Fruit fly (Drosophila melanogaster) whole organism, embryonic: ENCODE results near the gene CG14402.

ENCODE experiments used
- Awh ChIP-seq: fragments of 200-800 bp; sonication (Bioruptor generic); IDR thresholded peaks from 2 replicates; pipeline ENCODE4, ENCODE4 v1.3.6; 2022; ENCODE audit warnings: missing biosample characterization, missing genetic modification characterization
- CG11456 ChIP-seq: fragments of 200-800 bp; sonication (Bioruptor generic); IDR thresholded peaks from 3 replicates; pipeline ENCODE4 v1.3.6; 2022; ENCODE audit warnings: missing biosample characterization, missing genetic modification characterization
- CG12769 ChIP-seq: fragments of 200-800 bp; sonication (Bioruptor generic); optimal IDR thresholded peaks from 2 replicates; lab custom pipeline; 2019; ENCODE audit warnings: missing biosample characterization, mild to moderate bottlenecking, missing genetic modification characterization, moderate library complexity
- CG13894 ChIP-seq: fragments of 200-800 bp; sonication (Bioruptor generic); optimal IDR thresholded peaks from 3 replicates; lab custom pipeline; 2018; ENCODE audit warnings: missing biosample characterization, mild to moderate bottlenecking, missing genetic modification characterization, moderate library complexity
- CG15073 ChIP-seq: fragments of 200-800 bp; sonication (Bioruptor generic); optimal IDR thresholded peaks from 2 replicates; lab custom pipeline; 2016; ENCODE audit warnings: missing biosample characterization, missing genetic modification characterization
- CG15696 ChIP-seq: fragments of 200-800 bp; sonication (Bioruptor generic); optimal IDR thresholded peaks from 2 replicates; lab custom pipeline; 2019; ENCODE audit warnings: missing biosample characterization, mild to moderate bottlenecking, missing genetic modification characterization, moderate library complexity
- CG16863 ChIP-seq: fragments of 200-800 bp; sonication (Bioruptor generic); optimal IDR thresholded peaks from 3 replicates; lab custom pipeline; 2016; ENCODE audit warnings: missing biosample characterization, missing genetic modification characterization
- CG17568 ChIP-seq: fragments of 200-800 bp; sonication (Bioruptor generic); optimal IDR thresholded peaks from 2 replicates; lab custom pipeline; 2018; ENCODE audit warnings: missing biosample characterization, mild to moderate bottlenecking, missing genetic modification characterization, moderate library complexity
- CG30403 ChIP-seq: fragments of 200-800 bp; sonication (Bioruptor generic); optimal IDR thresholded peaks from 3 replicates; lab custom pipeline; 2016; ENCODE audit warnings: missing biosample characterization, missing genetic modification characterization
- CG3163 ChIP-seq: fragments of 200-800 bp; sonication (Bioruptor generic); optimal IDR thresholded peaks from 3 replicates; lab custom pipeline; 2016; ENCODE audit warnings: missing biosample characterization, missing genetic modification characterization
- CG32772 ChIP-seq: fragments of 200-800 bp; sonication (Bioruptor generic); IDR thresholded peaks from 2 replicates; pipeline ENCODE4 v1.3.6; 2022; ENCODE audit warnings: missing biosample characterization, missing genetic modification characterization
- CG6765 ChIP-seq: fragments of 200-800 bp; sonication (Bioruptor generic); optimal IDR thresholded peaks from 3 replicates; lab custom pipeline; 2017; ENCODE audit warnings: missing biosample characterization, mild to moderate bottlenecking, missing genetic modification characterization
- CG7987 ChIP-seq: fragments of 200-800 bp; sonication (Bioruptor generic); optimal IDR thresholded peaks from 2 replicates; lab custom pipeline; 2018; ENCODE audit warnings: missing biosample characterization, mild to moderate bottlenecking, missing genetic modification characterization, moderate library complexity
- CG8290 ChIP-seq, 3 experiments: fragments of 200-800 bp; sonication (Bioruptor generic); optimal IDR thresholded peaks; 2 replicates each; lab custom pipeline; 2016 to 2019; ENCODE audit warnings: missing biosample characterization in 3 of 3, missing genetic modification characterization in 3 of 3, mild to moderate bottlenecking in 2 of 3, moderate library complexity in 1 of 3
- HLHmδ ChIP-seq: fragments of 200-800 bp; sonication (Bioruptor generic); optimal IDR thresholded peaks from 2 replicates; lab custom pipeline; 2018; ENCODE audit warnings: missing biosample characterization, mild to moderate bottlenecking, missing genetic modification characterization, moderate library complexity
- HmgZ ChIP-seq: fragments of 200-800 bp; sonication (Bioruptor generic); optimal IDR thresholded peaks from 2 replicates; lab custom pipeline; 2018; ENCODE audit warnings: missing biosample characterization, mild to moderate bottlenecking, missing genetic modification characterization
- Hr51 ChIP-seq, 2 experiments: fragments of 200-800 bp; sonication (Bioruptor generic); optimal IDR thresholded peaks; 2 replicates in 1 of 2; 3 replicates in 1 of 2; lab custom pipeline; 2016 to 2018; ENCODE audit warnings: missing biosample characterization in 2 of 2, missing genetic modification characterization in 2 of 2, mild to moderate bottlenecking in 1 of 2, moderate library complexity in 1 of 2
- Lpt ChIP-seq: fragments of >200 bp; optimal IDR thresholded peaks from 2 replicates; lab custom pipeline; 2018; ENCODE audit warnings: missing biosample characterization, missing genetic modification characterization
- Med ChIP-seq: fragments of 200-800 bp; sonication (Bioruptor generic); peaks from one replicate; lab custom pipeline; 2016; ENCODE audit warnings: missing biosample characterization, missing genetic modification characterization, mild to moderate bottlenecking, inconsistent platforms, moderate library complexity
- NK7.1 ChIP-seq: fragments of 200-800 bp; sonication (Bioruptor generic); optimal IDR thresholded peaks from 3 replicates; lab custom pipeline; 2016; ENCODE audit warnings: missing biosample characterization, missing genetic modification characterization
- Ravus ChIP-seq: fragments of 200-800 bp; sonication (Bioruptor generic); IDR thresholded peaks from 2 replicates; pipeline ENCODE4 v1.3.6; 2022; ENCODE audit warnings: missing biosample characterization, missing genetic modification characterization
- Stat92E ChIP-seq, 3 experiments: fragments of >200 bp in 2 of 3; fragments of 200-800 bp in 1 of 3; sonication (Bioruptor generic) in 1 of 3; optimal IDR thresholded peaks; 2 replicates each; lab custom pipeline; 2017 to 2019; ENCODE audit warnings: missing biosample characterization in 3 of 3, missing genetic modification characterization in 3 of 3, mild to moderate bottlenecking in 1 of 3, moderate library complexity in 1 of 3
- TFAM ChIP-seq: fragments of 200-800 bp; sonication (Bioruptor generic); optimal IDR thresholded peaks from 2 replicates; lab custom pipeline; 2017; ENCODE audit warnings: missing biosample characterization, missing genetic modification characterization, inconsistent platforms
- Trl ChIP-seq, 3 experiments: fragments of >200 bp in 2 of 3; fragments of 200-800 bp in 1 of 3; sonication (Bioruptor generic) in 1 of 3; optimal IDR thresholded peaks; 2 replicates in 1 of 3; 3 replicates in 2 of 3; lab custom pipeline; 2016 to 2017; ENCODE audit warnings: missing biosample characterization in 1 of 3, missing genetic modification characterization in 1 of 3
- ato ChIP-seq: fragments of 200-800 bp; sonication (Bioruptor generic); IDR thresholded peaks from 2 replicates; pipeline ENCODE4 v1.3.6; 2022; ENCODE audit warnings: missing biosample characterization, missing genetic modification characterization; ENCODE audit not compliant: partially characterized antibody
- bigmax ChIP-seq: fragments of 200-800 bp; sonication (Bioruptor generic); optimal IDR thresholded peaks from 2 replicates; lab custom pipeline; 2018; ENCODE audit warnings: missing biosample characterization, mild to moderate bottlenecking, missing genetic modification characterization
- br ChIP-seq: fragments of >200 bp; optimal IDR thresholded peaks from 2 replicates; lab custom pipeline; 2017
- chinmo ChIP-seq: fragments of 200-800 bp; sonication (Bioruptor generic); IDR thresholded peaks from 4 replicates; pipeline ENCODE4 v1.3.6; 2022; ENCODE audit warnings: missing biosample characterization, missing genetic modification characterization; ENCODE audit not compliant: partially characterized antibody
- dmrt99B ChIP-seq: fragments of 200-800 bp; sonication (Bioruptor generic); optimal IDR thresholded peaks from 2 replicates; lab custom pipeline; 2018; ENCODE audit warnings: missing biosample characterization, mild to moderate bottlenecking, missing genetic modification characterization, moderate library complexity
- eve ChIP-seq, 2 experiments: fragments of >200 bp; optimal IDR thresholded peaks; 2 replicates each; lab custom pipeline; 2017; ENCODE audit warnings: missing biosample characterization in 2 of 2, missing genetic modification characterization in 2 of 2
- exex ChIP-seq: fragments of 200-800 bp; sonication (Bioruptor generic); optimal IDR thresholded peaks from 4 replicates; lab custom pipeline; 2018; ENCODE audit warnings: missing biosample characterization, mild to moderate bottlenecking, missing genetic modification characterization, moderate library complexity
- gcm ChIP-seq: fragments of 200-800 bp; sonication (Bioruptor generic); optimal IDR thresholded peaks from 2 replicates; lab custom pipeline; 2019; ENCODE audit warnings: missing biosample characterization, mild to moderate bottlenecking, missing genetic modification characterization, moderate library complexity
- gem ChIP-seq: fragments of 200-800 bp; sonication (Bioruptor generic); optimal IDR thresholded peaks from 2 replicates; lab custom pipeline; 2019; ENCODE audit warnings: missing biosample characterization, mild to moderate bottlenecking, missing genetic modification characterization, moderate library complexity
- grau ChIP-seq: fragments of 200-800 bp; optimal IDR thresholded peaks from 3 replicates; lab custom pipeline; 2019; ENCODE audit warnings: missing biosample characterization, mild to moderate bottlenecking, missing genetic modification characterization, moderate library complexity
- grn ChIP-seq: fragments of 200-800 bp; sonication (Bioruptor generic); optimal IDR thresholded peaks from 3 replicates; lab custom pipeline; 2017; ENCODE audit warnings: missing biosample characterization, missing genetic modification characterization
- ind ChIP-seq: fragments of 200-800 bp; sonication (Bioruptor generic); optimal IDR thresholded peaks from 3 replicates; lab custom pipeline; 2016; ENCODE audit warnings: missing biosample characterization, missing genetic modification characterization
- kni ChIP-seq: fragments of 200-800 bp; sonication (Bioruptor generic); optimal IDR thresholded peaks from 3 replicates; lab custom pipeline; 2017; ENCODE audit warnings: mild to moderate bottlenecking, missing biosample characterization, missing genetic modification reagents, missing genetic modification characterization
- lbe ChIP-seq: fragments of 200-800 bp; sonication (Bioruptor generic); optimal IDR thresholded peaks from 2 replicates; lab custom pipeline; 2016; ENCODE audit warnings: missing biosample characterization, mild to moderate bottlenecking, missing genetic modification characterization
- oc ChIP-seq: fragments of 200-800 bp; sonication (Bioruptor generic); optimal IDR thresholded peaks from 2 replicates; lab custom pipeline; 2018; ENCODE audit warnings: missing biosample characterization, mild to moderate bottlenecking, missing genetic modification characterization, moderate library complexity
- prd ChIP-seq, 3 experiments: fragments of >200 bp in 2 of 3; fragments of 200-800 bp in 1 of 3; sonication (Bioruptor generic) in 1 of 3; optimal IDR thresholded peaks in 2 of 3; IDR thresholded peaks in 1 of 3; 2 replicates in 2 of 3; 3 replicates in 1 of 3; pipeline versions ENCODE4 v1.3.6 to Lab custom; 2017 to 2022; ENCODE audit warnings: missing biosample characterization in 1 of 3, missing genetic modification characterization in 1 of 3
- rib ChIP-seq: fragments of 200-800 bp; sonication (Bioruptor generic); IDR thresholded peaks from 2 replicates; pipeline ENCODE4 v1.3.6; 2022; ENCODE audit warnings: missing biosample characterization, missing genetic modification characterization
- salm ChIP-seq: fragments of 200-800 bp; sonication (Bioruptor generic); optimal IDR thresholded peaks from 2 replicates; lab custom pipeline; 2018; ENCODE audit warnings: missing biosample characterization, mild to moderate bottlenecking, missing genetic modification characterization
- sd ChIP-seq: fragments of 200-800 bp; sonication (Bioruptor generic); optimal IDR thresholded peaks from 3 replicates; lab custom pipeline; 2018; ENCODE audit warnings: missing biosample characterization, mild to moderate bottlenecking, missing genetic modification characterization, moderate library complexity
- sug ChIP-seq: fragments of 200-800 bp; optimal IDR thresholded peaks from 2 replicates; lab custom pipeline; 2019; ENCODE audit warnings: missing biosample characterization, mild to moderate bottlenecking, missing genetic modification characterization, moderate library complexity
- trem ChIP-seq: fragments of 200-800 bp; optimal IDR thresholded peaks from 3 replicates; lab custom pipeline; 2019; ENCODE audit warnings: missing biosample characterization, mild to moderate bottlenecking, missing genetic modification characterization, moderate library complexity
- vvl ChIP-seq: fragments of 200-800 bp; sonication (Bioruptor generic); IDR thresholded peaks from 2 replicates; pipeline ENCODE4 v1.3.6; 2022; ENCODE audit warnings: missing biosample characterization, missing genetic modification characterization
- z ChIP-seq: fragments of 200-800 bp; sonication (Bioruptor generic); IDR thresholded peaks from 3 replicates; pipeline ENCODE4 v1.3.6; 2022; ENCODE audit warnings: missing biosample characterization, missing genetic modification characterization

Gene CG14402

dm6 chr2L:20824136-20824789 lies 24.8 kb upstream of the CG14402 start:
- TF ChIP-seq CG16863 (GFP tag; lab: Kevin White, UChicago) (no peak), CG7987 (no peak), CG8290 (GFP tag; optimal IDR thresholded peaks at IDR 0.05; lab: Kevin White, UChicago) (no peak), CG8290 (tag; optimal IDR thresholded peaks at IDR 0.05; lab: Kevin White, UChicago) (peak in 1 of 2 experiments; percentile 15), gcm (GFP tag; lab: Kevin White, UChicago) (no peak), CG17568 (peak; percentile 7), chinmo (GFP tag; lab: Robert Waterston, UW) (0 out of 4 replicates have a peak, but pooled peaks have one; percentile 6), lbe (no peak), TFAM (no peak), gem (tag; lab: Kevin White, UChicago) (peak; percentile 4), CG30403 (GFP tag; lab: Kevin White, UChicago) (no peak), Trl (optimal IDR thresholded peaks at IDR 0.05; lab: Kevin White, UChicago) (peak; percentile 23 to 61), Trl (GFP tag; optimal IDR thresholded peaks at IDR 0.05; lab: Kevin White, UChicago) (no peak), ato (no peak), Med (GFP tag; lab: Kevin White, UChicago) (peak; percentile 60), sd (peak; percentile 44), Ravus (GFP tag; lab: Robert Waterston, UW) (no peak), rib (GFP tag; lab: Robert Waterston, UW) (0 out of 2 replicates have a peak, but pooled peaks have one; percentile 24), CG3163 (GFP tag; lab: Kevin White, UChicago) (peak; percentile 78), eve (GFP tag; optimal IDR thresholded peaks at IDR 0.05; lab: Kevin White, UChicago) (peak in 1 of 2 experiments; percentile 53), CG11456 (GFP tag; lab: Robert Waterston, UW) (no peak), CG13894 (tag; lab: Kevin White, UChicago) (peak; percentile 23), Awh (GFP tag; lab: Robert Waterston, UW) (no peak), br (lab: Kevin White, UChicago) (no peak), CG32772 (no peak), CG15696 (tag; lab: Kevin White, UChicago) (no peak), sug (peak; percentile 7), grau (tag; lab: Kevin White, UChicago) (peak; percentile 7), CG6765 (GFP tag; lab: Kevin White, UChicago) (peak; percentile 28), HmgZ (tag; lab: Kevin White, UChicago) (no peak), Lpt (no peak), Hr51 (GFP tag; optimal IDR thresholded peaks at IDR 0.05; lab: Kevin White, UChicago) (no peak), CG15073 (GFP tag; lab: Kevin White, UChicago) (no peak), prd (optimal IDR thresholded peaks at IDR 0.05; lab: Kevin White, UChicago) (no peak), prd (GFP tag; IDR thresholded peaks at IDR 0.05; lab: Robert Waterston, UW) (no peak), exex (tag; lab: Kevin White, UChicago) (peak; percentile 23)

- TF ChIP-seq HLHmδ (peak; percentile 28), Trl (optimal IDR thresholded peaks at IDR 0.05; lab: Kevin White, UChicago) (peak in 1 of 2 experiments; percentile 7), Trl (GFP tag; optimal IDR thresholded peaks at IDR 0.05; lab: Kevin White, UChicago) (no peak), dmrt99B (tag; lab: Kevin White, UChicago) (no peak), grn (GFP tag; lab: Kevin White, UChicago) (peak; percentile 60), oc (tag; lab: Kevin White, UChicago) (peak; percentile 71), vvl (GFP tag; lab: Robert Waterston, UW) (peak; percentile 26; the same call in 1 of the 2 replicates), CG12769 (peak; percentile 60), Stat92E (GFP tag; optimal IDR thresholded peaks at IDR 0.05; lab: Kevin White, UChicago) (no peak), kni (GFP tag; lab: Kevin White, UChicago) (peak; percentile 75), ind (GFP tag; lab: Kevin White, UChicago) (no peak), Med (GFP tag; lab: Kevin White, UChicago) (peak; percentile 51), salm (tag; lab: Kevin White, UChicago) (no peak), Lpt (no peak), z (GFP tag; lab: Robert Waterston, UW) (no peak), trem (tag; lab: Kevin White, UChicago) (no peak), NK7.1 (no peak), CG8290 (GFP tag; optimal IDR thresholded peaks at IDR 0.05; lab: Kevin White, UChicago) (no peak), CG8290 (tag; optimal IDR thresholded peaks at IDR 0.05; lab: Kevin White, UChicago) (peak in 1 of 2 experiments; percentile 15), bigmax (GFP tag; lab: Kevin White, UChicago) (no peak)
Observed at dm6 chr2L:20825265-20825664, 23.8 kb upstream of the CG14402 start.
